Worm (Caenorhabditis elegans) whole organism, L4 larva: ENCODE results near the gene arp-11.

Experiments
- F26F4.8 ChIP-seq: fragments of 200-800 bp; sonication (Bioruptor generic); conservative IDR thresholded peaks from 2 replicates; pipeline ENCODE4 v1.3.6; 2022; ENCODE audit warnings: missing genetic modification characterization, missing compliant biosample characterization
- F37D6.2 ChIP-seq: sonication (generic microtip); optimal IDR thresholded peaks from 2 replicates; lab custom pipeline; 2016; ENCODE audit warnings: mild to moderate bottlenecking, missing genetic modification characterization, missing compliant biosample characterization
- F44E2.7 ChIP-seq: fragments of 200-800 bp; sonication (Bioruptor generic); IDR thresholded peaks from 2 replicates; pipeline ENCODE4 v2.1.2; 2022; ENCODE audit warnings: missing genetic modification characterization, missing compliant biosample characterization
- F49E8.2 ChIP-seq: sonication (generic microtip); optimal IDR thresholded peaks from 2 replicates; lab custom pipeline; 2016; ENCODE audit warnings: missing compliant biosample characterization, mild to moderate bottlenecking, missing genetic modification characterization, borderline replicate concordance
- R02D3.7 ChIP-seq: fragments of 150-350 bp; sonication (generic microtip); optimal IDR thresholded peaks from 3 replicates; lab custom pipeline; 2014; ENCODE audit warnings: missing biosample characterization, missing genetic modification characterization
- T20F7.1 ChIP-seq: fragments of 200-800 bp; sonication (Bioruptor generic); optimal IDR thresholded peaks from 2 replicates; lab custom pipeline; 2018; ENCODE audit warnings: mild to moderate bottlenecking, missing genetic modification characterization, missing compliant biosample characterization
- T26A8.4 ChIP-seq: fragments of 200-800 bp; sonication (Bioruptor generic); IDR thresholded peaks from 2 replicates; pipeline ENCODE4 v1.3.6; 2022; ENCODE audit warnings: missing genetic modification characterization, missing compliant biosample characterization
- Y105C5A.15 ChIP-seq: fragments of 200-800 bp; sonication (Bioruptor generic); IDR thresholded peaks from 2 replicates; pipeline ENCODE4 v1.3.6; 2022; ENCODE audit warnings: missing genetic modification characterization, missing compliant biosample characterization
- ZK337.2 ChIP-seq: fragments of 200-800 bp; sonication (Bioruptor generic); IDR thresholded peaks from 2 replicates; pipeline ENCODE4 v1.3.6; 2022; ENCODE audit warnings: missing genetic modification reagents, missing genetic modification characterization, missing compliant biosample characterization
- attf-4 ChIP-seq: sonication (generic microtip); optimal IDR thresholded peaks from 3 replicates; lab custom pipeline; 2017; ENCODE audit warnings: missing biosample characterization, missing genetic modification characterization
- ceh-28 ChIP-seq: fragments of 150-350 bp; optimal IDR thresholded peaks from 2 replicates; lab custom pipeline; 2014; ENCODE audit warnings: missing biosample characterization, missing genetic modification reagents, missing genetic modification characterization
- daf-16 ChIP-seq, 3 experiments: sonication (generic microtip); optimal IDR thresholded peaks; 2 replicates each; lab custom pipeline; 2016 to 2017; ENCODE audit warnings: missing genetic modification characterization in 3 of 3, missing genetic modification reagents in 3 of 3, mild to moderate bottlenecking in 2 of 3, missing compliant biosample characterization in 2 of 3, missing biosample characterization in 1 of 3, moderate library complexity in 1 of 3
- daf-19 ChIP-seq: fragments of 200-800 bp; sonication (Bioruptor generic); conservative IDR thresholded peaks from 2 replicates; pipeline ENCODE4 v1.3.6; 2022; ENCODE audit warnings: missing genetic modification characterization, missing compliant biosample characterization
- dmd-6 ChIP-seq: fragments of 200-800 bp; sonication (Bioruptor generic); IDR thresholded peaks from 2 replicates; pipeline ENCODE4 v1.3.6; 2022; ENCODE audit warnings: missing genetic modification reagents, missing genetic modification characterization, missing compliant biosample characterization
- dpl-1 ChIP-seq: fragments of 150-350 bp; optimal IDR thresholded peaks from 2 replicates; lab custom pipeline; 2014; ENCODE audit warnings: missing biosample characterization, missing genetic modification reagents, missing genetic modification characterization
- duxl-1 ChIP-seq: sonication (generic microtip); optimal IDR thresholded peaks from 2 replicates; lab custom pipeline; 2016; ENCODE audit warnings: mild to moderate bottlenecking, missing genetic modification characterization, moderate library complexity, missing compliant biosample characterization; ENCODE audit not compliant: poor library complexity
- fos-1 ChIP-seq: fragments of 150-350 bp; optimal IDR thresholded peaks from 2 replicates; lab custom pipeline; 2014; ENCODE audit warnings: missing biosample characterization, missing genetic modification characterization
- hif-1 ChIP-seq, 2 experiments: sonication (generic microtip); optimal IDR thresholded peaks; 2 replicates each; lab custom pipeline; 2016 to 2017; ENCODE audit warnings: missing compliant biosample characterization in 2 of 2, missing genetic modification characterization in 2 of 2, missing genetic modification reagents in 2 of 2, missing genotype in 2 of 2, mild to moderate bottlenecking in 1 of 2
- hlh-11 ChIP-seq: fragments of 200-800 bp; sonication (Bioruptor generic); optimal IDR thresholded peaks from 2 replicates; lab custom pipeline; 2018; ENCODE audit warnings: mild to moderate bottlenecking, missing genetic modification characterization, missing compliant biosample characterization
- lim-7 ChIP-seq: fragments of 200-800 bp; sonication (Bioruptor generic); IDR thresholded peaks from 2 replicates; pipeline ENCODE4 v1.3.6; 2022; ENCODE audit warnings: missing genetic modification characterization, missing compliant biosample characterization
- lin-38 ChIP-seq: fragments of 200-800 bp; sonication (Bioruptor generic); IDR thresholded peaks from 2 replicates; pipeline ENCODE4 v1.3.6; 2022; ENCODE audit warnings: missing genetic modification reagents, missing genetic modification characterization, missing compliant biosample characterization
- lir-3 ChIP-seq: sonication (generic microtip); optimal IDR thresholded peaks from 2 replicates; lab custom pipeline; 2016; ENCODE audit warnings: mild to moderate bottlenecking, missing genetic modification characterization, missing compliant biosample characterization
- madf-9 ChIP-seq: fragments of 200-800 bp; sonication (Bioruptor generic); conservative IDR thresholded peaks from 2 replicates; pipeline ENCODE4 v1.3.6; 2022; ENCODE audit warnings: missing genetic modification reagents, missing genetic modification characterization, missing compliant biosample characterization
- mep-1 ChIP-seq: fragments of 150-350 bp; sonication (generic microtip); optimal IDR thresholded peaks from 3 replicates; lab custom pipeline; 2014; ENCODE audit warnings: missing biosample characterization, missing genetic modification characterization
- mxl-2 ChIP-seq: fragments of 200-800 bp; sonication (Bioruptor generic); conservative IDR thresholded peaks from 2 replicates; pipeline ENCODE4 v1.3.6; 2022; ENCODE audit warnings: missing genetic modification reagents, missing genetic modification characterization, missing compliant biosample characterization
- mxl-3 ChIP-seq: fragments of 200-800 bp; sonication (Bioruptor generic); optimal IDR thresholded peaks from 2 replicates; lab custom pipeline; 2018; ENCODE audit warnings: mild to moderate bottlenecking, missing genetic modification characterization, missing compliant biosample characterization
- nhr-10 ChIP-seq: fragments of 150-350 bp; optimal IDR thresholded peaks from 2 replicates; lab custom pipeline; 2014; ENCODE audit warnings: missing biosample characterization, missing genetic modification characterization
- nhr-11 ChIP-seq: fragments of 150-350 bp; optimal IDR thresholded peaks from 2 replicates; lab custom pipeline; 2014; ENCODE audit warnings: missing biosample characterization, missing genetic modification characterization
- nhr-237 ChIP-seq: sonication (generic microtip); optimal IDR thresholded peaks from 2 replicates; lab custom pipeline; 2017; ENCODE audit warnings: missing biosample characterization, missing genetic modification characterization
- nhr-25 ChIP-seq: sonication (generic microtip); optimal IDR thresholded peaks from 2 replicates; lab custom pipeline; 2017; ENCODE audit warnings: missing genetic modification characterization, mild to moderate bottlenecking, missing compliant biosample characterization, antibody characterized with exemption, moderate library complexity, borderline replicate concordance; ENCODE audit not compliant: insufficient read depth
- nhr-41 ChIP-seq: fragments of 200-800 bp; sonication (Bioruptor generic); IDR thresholded peaks from 2 replicates; pipeline ENCODE4 v1.3.6; 2022; ENCODE audit warnings: missing genetic modification reagents, missing genetic modification characterization, missing compliant biosample characterization
- php-3 ChIP-seq: fragments of 200-800 bp; sonication (Bioruptor generic); IDR thresholded peaks from 2 replicates; pipeline ENCODE4 v1.3.6; 2022; ENCODE audit warnings: missing genetic modification reagents, missing genetic modification characterization, missing compliant biosample characterization
- pqm-1 ChIP-seq: sonication (generic microtip); optimal IDR thresholded peaks from 2 replicates; lab custom pipeline; 2017; ENCODE audit warnings: missing biosample characterization, missing genetic modification characterization
- rbr-2 ChIP-seq: sonication (generic microtip); optimal IDR thresholded peaks from 2 replicates; lab custom pipeline; 2016; ENCODE audit warnings: missing genotype, missing genetic modification characterization, missing compliant biosample characterization
- saeg-2 ChIP-seq: fragments of 200-800 bp; sonication (Bioruptor generic); IDR thresholded peaks from 2 replicates; pipeline ENCODE4 v1.3.6; 2022; ENCODE audit warnings: missing genetic modification reagents, missing genetic modification characterization, missing compliant biosample characterization
- sdz-12 ChIP-seq: fragments of 200-800 bp; sonication (Bioruptor generic); optimal IDR thresholded peaks from 2 replicates; lab custom pipeline; 2018; ENCODE audit warnings: mild to moderate bottlenecking, missing genetic modification characterization, missing compliant biosample characterization
- set-16 ChIP-seq: fragments of 200-800 bp; sonication (Bioruptor generic); IDR thresholded peaks from 2 replicates; pipeline ENCODE4 v1.3.6; 2022; ENCODE audit warnings: missing genetic modification reagents, missing genetic modification characterization, missing compliant biosample characterization
- skn-1 ChIP-seq: fragments of 150-350 bp; optimal IDR thresholded peaks from 2 replicates; lab custom pipeline; 2014; ENCODE audit warnings: missing biosample characterization, missing genetic modification characterization
- spr-1 ChIP-seq: sonication (generic microtip); optimal IDR thresholded peaks from 2 replicates; lab custom pipeline; 2016; ENCODE audit warnings: mild to moderate bottlenecking, missing genetic modification characterization, missing compliant biosample characterization
- tag-97 ChIP-seq: fragments of 200-800 bp; sonication (Bioruptor generic); IDR thresholded peaks from 2 replicates; pipeline ENCODE4 v1.3.6; 2022; ENCODE audit warnings: missing genetic modification characterization, missing compliant biosample characterization
- tra-1 ChIP-seq: fragments of 200-800 bp; sonication (Bioruptor generic); IDR thresholded peaks from 2 replicates; pipeline ENCODE4 v1.3.6; 2022; ENCODE audit warnings: missing genetic modification reagents, missing genetic modification characterization, missing compliant biosample characterization
- unc-39 ChIP-seq: sonication (generic microtip); optimal IDR thresholded peaks from 2 replicates; lab custom pipeline; 2017; ENCODE audit warnings: missing biosample characterization, missing genetic modification characterization
- unc-62 ChIP-seq, 3 experiments: fragments of 150-350 bp in 1 of 3; sonication (generic microtip); optimal IDR thresholded peaks in 2 of 3; peaks in 1 of 3; 1 replicate in 1 of 3; 2 replicates in 2 of 3; lab custom pipeline; 2014 to 2017; ENCODE audit warnings: missing biosample characterization in 3 of 3, missing genetic modification characterization in 3 of 3, missing genetic modification reagents in 3 of 3, missing genotype in 1 of 3
- zag-1 ChIP-seq: fragments of 150-350 bp; optimal IDR thresholded peaks from 2 replicates; lab custom pipeline; 2014; ENCODE audit warnings: missing biosample characterization, missing genetic modification characterization
- zfp-2 ChIP-seq: sonication (generic microtip); optimal IDR thresholded peaks from 2 replicates; lab custom pipeline; 2016; ENCODE audit warnings: mild to moderate bottlenecking, missing genetic modification characterization, missing compliant biosample characterization
- zfp-3 ChIP-seq: fragments of 200-800 bp; sonication (Bioruptor generic); conservative IDR thresholded peaks from 2 replicates; pipeline ENCODE4 v1.3.6; 2022; ENCODE audit warnings: missing genetic modification reagents, missing genetic modification characterization, missing compliant biosample characterization
- zip-11 ChIP-seq: fragments of 200-800 bp; sonication (Bioruptor generic); IDR thresholded peaks from 2 replicates; pipeline ENCODE4 v1.3.6; 2022; ENCODE audit warnings: missing genetic modification characterization, missing compliant biosample characterization
- zip-2 ChIP-seq: fragments of 150-350 bp; optimal IDR thresholded peaks from 2 replicates; lab custom pipeline; 2014; ENCODE audit warnings: missing biosample characterization, missing genetic modification characterization
- ztf-7 ChIP-seq: fragments of 150-350 bp; optimal IDR thresholded peaks from 2 replicates; lab custom pipeline; 2014; ENCODE audit warnings: missing biosample characterization, missing genetic modification characterization

The arp-11 gene

ce11 chrIV:7924975-7925828 lies 23.1 kb upstream of the arp-11 start (continued):
- TF ChIP-seq tra-1 (no peak), zfp-2 (tag; lab: Kevin White, UChicago) (no peak), hlh-11 (tag; lab: Kevin White, UChicago) (no peak), set-16 (GFP tag; lab: Robert Waterston, UW) (peak; percentile 50), lir-3 (tag; lab: Kevin White, UChicago) (no peak), ZK337.2 (no peak), nhr-41 (GFP tag; lab: Robert Waterston, UW) (no peak), spr-1 (tag; lab: Kevin White, UChicago) (no peak), F49E8.2 (no peak), Y105C5A.15 (no peak), saeg-2 (no peak), duxl-1 (tag; lab: Kevin White, UChicago) (no peak), F26F4.8 (GFP tag; lab: Robert Waterston, UW) (no peak), mxl-2 (no peak), lim-7 (GFP tag; lab: Robert Waterston, UW) (no peak), zip-2 (no peak), mep-1 (tag; lab: Kevin White, UChicago) (no peak), zip-11 (GFP tag; lab: Robert Waterston, UW) (no peak), T26A8.4 (GFP tag; lab: Robert Waterston, UW) (no peak), ceh-28 (tag; lab: Kevin White, UChicago) (no peak), pqm-1 (no peak), madf-9 (GFP tag; lab: Robert Waterston, UW) (no peak), nhr-11 (no peak), rbr-2 (tag; lab: Kevin White, UChicago) (no peak), attf-4 (tag; lab: Kevin White, UChicago) (no peak), F37D6.2 (tag; lab: Kevin White, UChicago) (no peak), tag-97 (GFP tag; lab: Robert Waterston, UW) (no peak), zfp-3 (GFP tag; lab: Robert Waterston, UW) (peak; percentile 57; the same call in 1 of the 2 replicates), php-3 (GFP tag; lab: Robert Waterston, UW) (no peak), lin-38 (GFP tag; lab: Robert Waterston, UW) (no peak; the same call in 1 of the 2 replicates), zag-1 (no peak), skn-1 (tag; lab: Kevin White, UChicago) (no peak), fos-1 (tag; lab: Kevin White, UChicago) (no peak), sdz-12 (no peak), daf-19 (GFP tag; lab: Robert Waterston, UW) (no peak), unc-62 (GFP tag; optimal IDR thresholded peaks at IDR 0.05 in 1 of 2; lab: Kevin White, UChicago) (no peak), unc-62 (tag; optimal IDR thresholded peaks at IDR 0.05; lab: Kevin White, UChicago) (no peak), nhr-10 (tag; lab: Kevin White, UChicago) (no peak), nhr-25 (no peak), unc-39 (no peak), T20F7.1 (GFP tag; lab: Kevin White, UChicago) (no peak), hif-1 (tag; optimal IDR thresholded peaks at IDR 0.05; lab: Kevin White, UChicago) (no peak), ztf-7 (tag; lab: Kevin White, UChicago) (no peak), F44E2.7 (GFP tag; lab: Robert Waterston, UW) (no peak), dpl-1 (GFP tag; lab: Kevin White, UChicago) (no peak), dmd-6 (GFP tag; lab: Robert Waterston, UW) (no peak), nhr-237 (no peak), R02D3.7 (tag; lab: Kevin White, UChicago) (no peak), daf-16 (GFP tag; optimal IDR thresholded peaks at IDR 0.05; lab: Kevin White, UChicago) (peak in 1 of 2 experiments; percentile 16), daf-16 (tag; optimal IDR thresholded peaks at IDR 0.05; lab: Kevin White, UChicago) (no peak), mxl-3 (no peak)
